Worm (Caenorhabditis elegans) whole organism, midembryonic: Measurements from ENCODE around the gene osta-3.

ENCODE experiments used
- med-1 ChIP-seq: sonication (generic microtip); optimal IDR thresholded peaks from 2 replicates; lab custom pipeline; 2017; ENCODE audit warnings: missing genetic modification characterization, mild to moderate bottlenecking, missing compliant biosample characterization, antibody characterized with exemption, missing genetic modification reagents; ENCODE audit not compliant: insufficient read depth
- ztf-23 ChIP-seq: fragments of 200-800 bp; sonication (Bioruptor generic); IDR thresholded peaks from 2 replicates; pipeline ENCODE4 v1.3.6; 2022; ENCODE audit warnings: missing genetic modification reagents, missing genetic modification characterization, missing compliant biosample characterization

ce11 chrII:14805686-14806085 lies 6.6 kb upstream of the osta-3 start, which contains the start of gene srt-11:
- TF ChIP-seq med-1 (GFP tag; lab: Kevin White, UChicago): no peak
- no peak for TF ChIP-seq ztf-23 (GFP tag; lab: Robert Waterston, UW)
